Worm (Caenorhabditis elegans) whole organism, L1 larva: ENCODE data around the gene Y66D12A.10.

Experiments
- C16A3.4 ChIP-seq: fragments of 150-350 bp; optimal IDR thresholded peaks from 2 replicates; lab custom pipeline; 2014; ENCODE audit warnings: missing biosample characterization, missing genetic modification characterization
- F16B12.6 ChIP-seq: fragments of 150-350 bp; optimal IDR thresholded peaks from 2 replicates; lab custom pipeline; 2014; ENCODE audit warnings: missing biosample characterization, missing genetic modification characterization
- aly-2 ChIP-seq: fragments of 150-350 bp; optimal IDR thresholded peaks from 2 replicates; lab custom pipeline; 2014; ENCODE audit warnings: missing biosample characterization, missing genetic modification characterization
- ama-1 ChIP-seq: fragments of 150-350 bp; optimal IDR thresholded peaks from 2 replicates; lab custom pipeline; 2014
- blmp-1 ChIP-seq: fragments of 150-350 bp; optimal IDR thresholded peaks from 2 replicates; lab custom pipeline; 2014; ENCODE audit warnings: missing biosample characterization, missing genetic modification characterization
- ceh-8 ChIP-seq: fragments of 200-800 bp; sonication (Bioruptor generic); optimal IDR thresholded peaks from 2 replicates; lab custom pipeline; 2018; ENCODE audit warnings: mild to moderate bottlenecking, missing genetic modification characterization, moderate library complexity, missing compliant biosample characterization
- ceh-82 ChIP-seq, 3 experiments: fragments of 150-350 bp in 1 of 3; sonication (generic microtip) in 2 of 3; optimal IDR thresholded peaks; 2 replicates each; lab custom pipeline; 2014 to 2017; ENCODE audit warnings: missing biosample characterization in 3 of 3, missing genetic modification characterization in 3 of 3
- ceh-88 ChIP-seq: fragments of 200-800 bp; sonication (Bioruptor generic); IDR thresholded peaks from 2 replicates; pipeline ENCODE4 v1.3.6; 2022; ENCODE audit warnings: missing genetic modification characterization, missing compliant biosample characterization
- ceh-90 ChIP-seq: sonication (generic microtip); optimal IDR thresholded peaks from 2 replicates; lab custom pipeline; 2016; ENCODE audit warnings: missing genetic modification characterization, missing compliant biosample characterization
- dpl-1 ChIP-seq, 3 experiments: fragments of 150-350 bp in 2 of 3; sonication (generic microtip) in 1 of 3; optimal IDR thresholded peaks; 2 replicates each; lab custom pipeline; 2014 to 2017; ENCODE audit warnings: missing biosample characterization in 3 of 3, missing genetic modification characterization in 3 of 3, missing genetic modification reagents in 3 of 3
- dsc-1 ChIP-seq: sonication (generic microtip); optimal IDR thresholded peaks from 2 replicates; lab custom pipeline; 2016; ENCODE audit warnings: mild to moderate bottlenecking, missing genetic modification characterization, missing compliant biosample characterization
- efl-1 ChIP-seq, 4 experiments: fragments of 150-350 bp; optimal IDR thresholded peaks in 3 of 4; peaks in 1 of 4; 1 replicate in 1 of 4; 2 replicates in 3 of 4; lab custom pipeline; 2014; ENCODE audit warnings: missing biosample characterization in 2 of 4, missing genetic modification characterization in 2 of 4, missing genetic modification reagents in 2 of 4
- elt-3 ChIP-seq, 6 experiments: fragments of 150-350 bp in 1 of 6; sonication (generic microtip); optimal IDR thresholded peaks; 2 replicates each; lab custom pipeline; 2017 to 2018; ENCODE audit warnings: missing biosample characterization in 6 of 6, missing genetic modification characterization in 6 of 6, inconsistent platforms in 1 of 6
- ets-5 ChIP-seq: fragments of 200-800 bp; sonication (Bioruptor generic); IDR thresholded peaks from 2 replicates; pipeline ENCODE4 v1.3.6; 2022; ENCODE audit warnings: missing genetic modification characterization, missing compliant biosample characterization
- fkh-10 ChIP-seq: sonication (generic microtip); optimal IDR thresholded peaks from 2 replicates; lab custom pipeline; 2017; ENCODE audit warnings: missing biosample characterization, missing genetic modification reagents, missing genetic modification characterization
- fkh-4 ChIP-seq: sonication (generic microtip); optimal IDR thresholded peaks from 2 replicates; lab custom pipeline; 2016; ENCODE audit warnings: missing compliant biosample characterization, missing genetic modification characterization, borderline replicate concordance
- fkh-8 ChIP-seq: sonication (generic microtip); optimal IDR thresholded peaks from 2 replicates; lab custom pipeline; 2016; ENCODE audit warnings: mild to moderate bottlenecking, missing genetic modification characterization, missing compliant biosample characterization
- fos-1 ChIP-seq: fragments of 150-350 bp; optimal IDR thresholded peaks from 2 replicates; lab custom pipeline; 2014; ENCODE audit warnings: missing biosample characterization, missing genetic modification characterization
- hlh-4 ChIP-seq: sonication (generic microtip); optimal IDR thresholded peaks from 2 replicates; lab custom pipeline; 2016; ENCODE audit warnings: mild to moderate bottlenecking, missing genetic modification characterization, missing compliant biosample characterization
- lin-35 ChIP-seq, 2 experiments: fragments of 150-350 bp; optimal IDR thresholded peaks; 2 replicates each; lab custom pipeline; 2014; ENCODE audit warnings: missing biosample characterization in 2 of 2, missing genetic modification characterization in 2 of 2, missing genetic modification reagents in 2 of 2
- lin-39 ChIP-seq: fragments of 150-350 bp; optimal IDR thresholded peaks from 2 replicates; lab custom pipeline; 2014; ENCODE audit warnings: missing biosample characterization, missing genetic modification reagents, missing genetic modification characterization
- lsy-2 ChIP-seq, 2 experiments: fragments of 150-350 bp; optimal IDR thresholded peaks; 2 replicates each; lab custom pipeline; 2014; ENCODE audit warnings: missing biosample characterization in 2 of 2, missing genetic modification characterization in 2 of 2
- mab-9 ChIP-seq: fragments of 200-800 bp; sonication (Bioruptor generic); IDR thresholded peaks from 2 replicates; pipeline ENCODE4 v1.3.6; 2022; ENCODE audit warnings: missing genetic modification reagents, missing genetic modification characterization, missing compliant biosample characterization
- mep-1 ChIP-seq: fragments of 150-350 bp; optimal IDR thresholded peaks from 2 replicates; lab custom pipeline; 2014; ENCODE audit warnings: missing biosample characterization, missing genetic modification characterization
- nhr-11 ChIP-seq: fragments of 150-350 bp; optimal IDR thresholded peaks from 2 replicates; lab custom pipeline; 2014; ENCODE audit warnings: missing biosample characterization, missing genetic modification characterization
- nhr-19 ChIP-seq: fragments of 200-800 bp; sonication (Bioruptor generic); conservative IDR thresholded peaks from 2 replicates; pipeline ENCODE4 v1.3.6; 2022; ENCODE audit warnings: missing genetic modification characterization, missing compliant biosample characterization
- nhr-20 ChIP-seq: sonication (generic microtip); optimal IDR thresholded peaks from 2 replicates; lab custom pipeline; 2016; ENCODE audit warnings: mild to moderate bottlenecking, missing genetic modification characterization, missing compliant biosample characterization
- nhr-237 ChIP-seq: fragments of 150-350 bp; optimal IDR thresholded peaks from 2 replicates; lab custom pipeline; 2014; ENCODE audit warnings: missing biosample characterization, missing genetic modification characterization
- nhr-47 ChIP-seq: sonication (generic microtip); optimal IDR thresholded peaks from 2 replicates; lab custom pipeline; 2016; ENCODE audit warnings: mild to moderate bottlenecking, missing genetic modification characterization, moderate library complexity, missing compliant biosample characterization
- nhr-71 ChIP-seq: sonication (generic microtip); optimal IDR thresholded peaks from 2 replicates; lab custom pipeline; 2016; ENCODE audit warnings: mild to moderate bottlenecking, missing genetic modification characterization, moderate library complexity, missing compliant biosample characterization
- nhr-84 ChIP-seq: sonication (generic microtip); optimal IDR thresholded peaks from 2 replicates; lab custom pipeline; 2017; ENCODE audit warnings: missing biosample characterization, missing genetic modification characterization
- nhr-90 ChIP-seq: sonication (generic microtip); optimal IDR thresholded peaks from 2 replicates; lab custom pipeline; 2016; ENCODE audit warnings: mild to moderate bottlenecking, missing genetic modification characterization, missing compliant biosample characterization; ENCODE audit not compliant: poor library complexity
- pax-3 ChIP-seq: fragments of 200-800 bp; sonication (Bioruptor generic); optimal IDR thresholded peaks from 2 replicates; lab custom pipeline; 2018; ENCODE audit warnings: mild to moderate bottlenecking, missing genetic modification characterization, moderate library complexity, missing compliant biosample characterization
- pqm-1 ChIP-seq: sonication (generic microtip); optimal IDR thresholded peaks from 3 replicates; lab custom pipeline; 2017; ENCODE audit warnings: missing biosample characterization, missing genetic modification characterization
- rnt-1 ChIP-seq: sonication (generic microtip); optimal IDR thresholded peaks from 2 replicates; lab custom pipeline; 2016; ENCODE audit warnings: mild to moderate bottlenecking, missing genetic modification characterization, moderate library complexity, missing compliant biosample characterization
- snpc-4 ChIP-seq: fragments of 150-350 bp; optimal IDR thresholded peaks from 2 replicates; lab custom pipeline; 2014; ENCODE audit warnings: missing biosample characterization, missing genetic modification characterization
- snu-23 ChIP-seq: sonication (generic microtip); optimal IDR thresholded peaks from 2 replicates; lab custom pipeline; 2016; ENCODE audit warnings: missing genetic modification characterization, missing compliant biosample characterization
- sptf-1 ChIP-seq: fragments of 150-350 bp; optimal IDR thresholded peaks from 2 replicates; lab custom pipeline; 2014; ENCODE audit warnings: missing biosample characterization, missing genetic modification characterization
- sup-37 ChIP-seq: fragments of 200-800 bp; sonication (Bioruptor generic); optimal IDR thresholded peaks from 2 replicates; lab custom pipeline; 2018; ENCODE audit warnings: mild to moderate bottlenecking, missing genetic modification characterization, missing compliant biosample characterization
- swsn-7 ChIP-seq: sonication (generic microtip); optimal IDR thresholded peaks from 2 replicates; lab custom pipeline; 2016; ENCODE audit warnings: missing genetic modification characterization, missing compliant biosample characterization
- tbx-2 ChIP-seq: sonication (generic microtip); optimal IDR thresholded peaks from 2 replicates; lab custom pipeline; 2016; ENCODE audit warnings: missing genetic modification characterization, missing compliant biosample characterization
- unc-86 ChIP-seq: sonication (generic microtip); optimal IDR thresholded peaks from 2 replicates; lab custom pipeline; 2016; ENCODE audit warnings: missing genetic modification characterization, missing compliant biosample characterization
- xbp-1 ChIP-seq: sonication (generic microtip); optimal IDR thresholded peaks from 2 replicates; lab custom pipeline; 2016; ENCODE audit warnings: missing genetic modification characterization, missing compliant biosample characterization
- ztf-11 ChIP-seq, 2 experiments: sonication (generic microtip); optimal IDR thresholded peaks; 2 replicates each; lab custom pipeline; 2016 to 2017; ENCODE audit warnings: missing genetic modification characterization in 2 of 2, missing biosample characterization in 1 of 2, missing compliant biosample characterization in 1 of 2

The Y66D12A.10 gene

DNA sequence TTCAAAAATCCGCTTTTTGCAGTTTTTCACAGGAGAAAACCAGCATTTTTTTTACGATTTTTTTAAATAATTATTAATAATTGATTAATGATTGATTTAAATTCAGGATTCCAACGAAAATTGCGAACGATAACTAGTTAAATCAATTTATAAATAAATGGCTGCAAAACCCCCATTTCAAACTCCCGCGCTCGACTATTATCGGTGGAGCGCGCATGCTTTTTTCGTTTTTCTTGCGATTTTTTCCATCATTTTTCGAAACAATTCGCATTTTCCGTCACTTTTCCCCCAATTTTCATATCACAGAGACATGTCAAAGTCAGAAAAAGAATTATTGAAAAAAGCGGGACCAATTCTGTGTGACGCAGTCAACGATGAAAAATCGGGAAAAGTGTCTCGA is at the start of gene Y66D12A.10 (continued):
- no peak for TF ChIP-seq sptf-1
- no peak for TF ChIP-seq lin-39 (tag; lab: Kevin White, UChicago)
- peak; percentile 91 to 96 (median 94) for TF ChIP-seq dpl-1 (GFP tag; optimal IDR thresholded peaks at IDR 0.05; lab: Kevin White, UChicago)
- TF ChIP-seq nhr-90 (tag; lab: Kevin White, UChicago), result peak; percentile 22
- TF ChIP-seq nhr-84 (tag; lab: Kevin White, UChicago), result no peak
- TF ChIP-seq hlh-4 (tag; lab: Kevin White, UChicago), result no peak
- TF ChIP-seq fkh-4 (tag; lab: Kevin White, UChicago), result no peak
- no peak for TF ChIP-seq nhr-11 (tag; lab: Kevin White, UChicago)
- TF ChIP-seq dsc-1 (tag; lab: Kevin White, UChicago), result no peak
- no peak for TF ChIP-seq fos-1 (tag; lab: Kevin White, UChicago)
- TF ChIP-seq C16A3.4 (tag; lab: Kevin White, UChicago), result peak; percentile 14
- TF ChIP-seq ceh-88, result no peak
- no peak for TF ChIP-seq ceh-90 (tag; lab: Kevin White, UChicago)
- no peak for TF ChIP-seq nhr-237
- TF ChIP-seq mep-1, result peak; percentile 25
- TF ChIP-seq xbp-1, result peak; percentile 27
- TF ChIP-seq fkh-10, result no peak
- TF ChIP-seq pqm-1, result no peak
- TF ChIP-seq snpc-4, result peak; percentile 10
- no peak for TF ChIP-seq fkh-8 (tag; lab: Kevin White, UChicago)
- TF ChIP-seq sup-37 (GFP tag; lab: Kevin White, UChicago), result no peak
- TF ChIP-seq tbx-2 (tag; lab: Kevin White, UChicago), result peak; percentile 17
- no peak for TF ChIP-seq ztf-11 (tag; optimal IDR thresholded peaks at IDR 0.05; lab: Kevin White, UChicago)
- no peak for TF ChIP-seq nhr-47 (tag; lab: Kevin White, UChicago)
- no peak for TF ChIP-seq nhr-20 (tag; lab: Kevin White, UChicago)
- no peak for TF ChIP-seq pax-3 (tag; lab: Kevin White, UChicago)
- peak; percentile 41 for TF ChIP-seq F16B12.6 (tag; lab: Kevin White, UChicago)
- TF ChIP-seq nhr-71 (tag; lab: Kevin White, UChicago), result no peak
- peak; percentile 96 to 99 for TF ChIP-seq lin-35 (GFP tag; optimal IDR thresholded peaks at IDR 0.05; lab: Kevin White, UChicago)
- TF ChIP-seq swsn-7 (tag; lab: Kevin White, UChicago), result peak; percentile 19
- no peak for TF ChIP-seq ama-1 (lab: Kevin White, UChicago)
- TF ChIP-seq mab-9 (GFP tag; lab: Robert Waterston, UW), result no peak

DNA sequence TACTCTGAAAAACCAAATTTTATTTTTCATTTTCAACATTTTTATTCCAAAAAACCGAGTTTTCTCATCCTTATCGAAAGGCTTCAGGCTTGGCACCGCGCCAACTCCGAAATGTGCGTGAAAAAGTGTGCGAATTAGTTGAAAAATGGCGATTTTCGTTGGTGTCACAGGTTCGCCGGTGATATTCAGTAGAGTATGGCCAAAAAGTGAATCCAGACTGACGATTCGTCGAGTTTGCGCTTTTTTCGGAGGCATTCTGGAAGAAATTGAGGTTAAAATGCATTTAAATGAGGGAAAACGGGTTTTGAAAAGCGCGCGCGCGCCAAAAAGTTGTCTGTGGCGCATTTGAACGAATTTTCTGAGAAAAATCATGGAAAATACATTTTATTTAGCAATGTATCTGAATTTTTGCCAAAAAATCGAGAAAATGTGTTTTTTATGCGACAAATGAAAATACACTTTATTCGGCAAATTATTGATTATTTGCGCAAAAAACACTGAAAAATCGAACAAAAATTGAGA is 42.1 kb upstream of the Y66D12A.10 start, which contains the start of the genes Y66D12A.16 and such-1:
Gene Y66D12A.16, plus strand, starts transcription at position 51 of the 522 bp plus-strand sequence.
Gene such-1, minus strand, starts transcription at position 256 of the 522 bp plus-strand sequence.
- TF ChIP-seq sup-37 (GFP tag; lab: Kevin White, UChicago), result no peak
- peak; percentile 21 to 47 (median 43) for TF ChIP-seq dpl-1 (GFP tag; optimal IDR thresholded peaks at IDR 0.05; lab: Kevin White, UChicago)
- TF ChIP-seq aly-2 (tag; lab: Kevin White, UChicago), result no peak
- no peak for TF ChIP-seq snu-23 (GFP tag; lab: Kevin White, UChicago)
- TF ChIP-seq ceh-90 (tag; lab: Kevin White, UChicago), result no peak

DNA sequence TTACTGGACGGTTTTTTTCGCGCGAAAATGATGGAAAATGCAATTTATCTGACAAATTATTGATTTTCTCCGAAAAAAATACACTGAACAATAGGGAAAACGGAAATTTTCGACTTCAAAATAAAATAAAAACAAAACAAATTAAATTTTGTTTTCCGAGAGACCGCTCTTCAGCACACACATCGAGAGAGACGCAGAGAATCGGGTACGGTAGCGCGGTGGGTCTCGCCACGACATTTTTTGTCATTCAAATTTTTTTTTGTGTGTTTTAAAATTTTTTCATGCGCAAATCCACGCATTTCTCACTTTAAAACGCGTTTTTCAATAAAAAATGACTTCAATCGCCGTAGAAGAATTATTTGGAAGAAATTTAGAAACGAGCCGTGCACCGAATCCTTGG is 41.6 kb upstream of the Y66D12A.10 start:
- no peak for TF ChIP-seq nhr-20 (tag; lab: Kevin White, UChicago)
- no peak for TF ChIP-seq sup-37 (GFP tag; lab: Kevin White, UChicago)
- no peak for TF ChIP-seq nhr-19
- no peak for TF ChIP-seq blmp-1 (tag; lab: Kevin White, UChicago)
- no peak for TF ChIP-seq snu-23 (GFP tag; lab: Kevin White, UChicago)
- no peak for TF ChIP-seq rnt-1 (tag; lab: Kevin White, UChicago)
- no peak for TF ChIP-seq ztf-11 (tag; optimal IDR thresholded peaks at IDR 0.05; lab: Kevin White, UChicago)
- TF ChIP-seq xbp-1, result no peak
- TF ChIP-seq ets-5 (GFP tag; lab: Robert Waterston, UW), result no peak
- no peak for TF ChIP-seq lsy-2 (tag; optimal IDR thresholded peaks at IDR 0.05; lab: Kevin White, UChicago)
- TF ChIP-seq nhr-47 (tag; lab: Kevin White, UChicago), result no peak
- no peak for TF ChIP-seq ceh-8 (GFP tag; lab: Kevin White, UChicago)
- TF ChIP-seq ceh-90 (tag; lab: Kevin White, UChicago), result no peak
- no peak for TF ChIP-seq ama-1 (lab: Kevin White, UChicago)
- TF ChIP-seq efl-1 (optimal IDR thresholded peaks at IDR 0.05; lab: Kevin White, UChicago), result no peak
- no peak for TF ChIP-seq efl-1 (GFP tag; optimal IDR thresholded peaks at IDR 0.05 in 1 of 2; lab: Kevin White, UChicago)
- no peak for TF ChIP-seq unc-86 (tag; lab: Kevin White, UChicago)
- no peak for TF ChIP-seq nhr-90 (tag; lab: Kevin White, UChicago)
- no peak for TF ChIP-seq elt-3 (tag; optimal IDR thresholded peaks at IDR 0.05; lab: Kevin White, UChicago)
- TF ChIP-seq sptf-1, result no peak
- TF ChIP-seq ceh-82 (tag; optimal IDR thresholded peaks at IDR 0.05; lab: Kevin White, UChicago), result no peak
